Fruit fly (Drosophila melanogaster): Measurements from ENCODE around the gene CCT2.

Gene CCT2

dm6 chrX:9046986-9047385 is 42.3 kb upstream of the CCT2 start (continued):
- TF ChIP-seq CG11762 (GFP tag; optimal IDR thresholded peaks at IDR 0.05; ENCODE audit: insufficient read depth) (peak; percentile 48), Eip93F (GFP tag; optimal IDR thresholded peaks at IDR 0.05) (no peak), achi (GFP tag; optimal IDR thresholded peaks at IDR 0.05) (peak; percentile 58), CG9139 (GFP tag; optimal IDR thresholded peaks at IDR 0.05) (no peak), OdsH (GFP tag; optimal IDR thresholded peaks at IDR 0.05) (peak; percentile 55), Sox102F (GFP tag; optimal IDR thresholded peaks at IDR 0.05) (no peak), Hr39 (GFP tag; optimal IDR thresholded peaks at IDR 0.05) (peak; percentile 58), CG7368 (GFP tag; optimal IDR thresholded peaks at IDR 0.05) (peak; percentile 30), CG31627 (GFP tag; optimal IDR thresholded peaks at IDR 0.05) (peak; percentile 33), Hr4 (GFP tag; optimal IDR thresholded peaks at IDR 0.05) (peak; percentile 69), CG15336 (GFP tag; IDR thresholded peaks at IDR 0.05) (peak; percentile 87), CG3919 (GFP tag; optimal IDR thresholded peaks at IDR 0.05) (peak; percentile 73), vri (GFP tag; optimal IDR thresholded peaks at IDR 0.05) (no peak), Ets21C (GFP tag; optimal IDR thresholded peaks at IDR 0.05) (no peak), net (GFP tag; optimal IDR thresholded peaks at IDR 0.05) (peak; percentile 46), salr (GFP tag; optimal IDR thresholded peaks at IDR 0.05) (peak in 1 of 2 experiments; percentile 50), esn (GFP tag; optimal IDR thresholded peaks at IDR 0.05) (no peak), ss (GFP tag; optimal IDR thresholded peaks at IDR 0.05) (peak; percentile 16 to 47), Gug (GFP tag; IDR thresholded peaks at IDR 0.05) (peak; percentile 75), CG6792 (GFP tag; optimal IDR thresholded peaks at IDR 0.05) (peak; percentile 24), CG3032 (tag; optimal IDR thresholded peaks at IDR 0.05) (peak; percentile 57), pdm3 (GFP tag; optimal IDR thresholded peaks at IDR 0.05) (peak; percentile 73), CG11294 (GFP tag; IDR thresholded peaks at IDR 0.05) (peak; percentile 77), CG6163 (GFP tag; IDR thresholded peaks at IDR 0.05) (peak; percentile 90), CG16779 (tag; optimal IDR thresholded peaks at IDR 0.05) (no peak), topi (GFP tag; optimal IDR thresholded peaks at IDR 0.05) (peak; percentile 32), CG10631 (GFP tag; optimal IDR thresholded peaks at IDR 0.05) (peak; percentile 45), lz (GFP tag; optimal IDR thresholded peaks at IDR 0.05) (peak; percentile 5), dsx (GFP tag; optimal IDR thresholded peaks at IDR 0.05; ENCODE audit: poor library complexity, severe bottlenecking) (peak; percentile 50), spab (GFP tag; optimal IDR thresholded peaks at IDR 0.05) (no peak)

- TF ChIP-seq Sox14 (GFP tag; optimal IDR thresholded peaks at IDR 0.05) (peak; percentile 74), CG3032 (tag; optimal IDR thresholded peaks at IDR 0.05) (peak; percentile 92), CG8632 (GFP tag; optimal IDR thresholded peaks at IDR 0.05) (peak; percentile 81), dsx (GFP tag; optimal IDR thresholded peaks at IDR 0.05; ENCODE audit: poor library complexity, severe bottlenecking) (peak; percentile 87), CG11902 (GFP tag; optimal IDR thresholded peaks at IDR 0.05) (peak; percentile 17), CG15336 (GFP tag; IDR thresholded peaks at IDR 0.05) (peak; percentile 89), pdm3 (GFP tag; optimal IDR thresholded peaks at IDR 0.05) (peak; percentile 85), salr (GFP tag; optimal IDR thresholded peaks at IDR 0.05) (peak in 1 of 2 experiments; percentile 88), fd59A (GFP tag; optimal IDR thresholded peaks at IDR 0.05) (peak; percentile 81), OdsH (GFP tag; optimal IDR thresholded peaks at IDR 0.05) (peak; percentile 78), fkh (GFP tag; optimal IDR thresholded peaks at IDR 0.05) (no peak), CG4318 (GFP tag; optimal IDR thresholded peaks at IDR 0.05) (peak; percentile 74), svp (GFP tag) (peak; percentile 84), Sox15 (GFP tag; optimal IDR thresholded peaks at IDR 0.05) (peak; percentile 34), vri (GFP tag; optimal IDR thresholded peaks at IDR 0.05) (no peak), CG34406 (GFP tag; optimal IDR thresholded peaks at IDR 0.05) (peak; percentile 76), CG10631 (GFP tag; optimal IDR thresholded peaks at IDR 0.05) (peak; percentile 77), Blimp-1 (GFP tag; optimal IDR thresholded peaks at IDR 0.05) (no peak), achi (GFP tag; optimal IDR thresholded peaks at IDR 0.05) (peak; percentile 81), CG6276 (GFP tag; optimal IDR thresholded peaks at IDR 0.05) (peak; percentile 71), CG11762 (GFP tag; optimal IDR thresholded peaks at IDR 0.05; ENCODE audit: insufficient read depth) (peak; percentile 40), Sox102F (GFP tag; optimal IDR thresholded peaks at IDR 0.05) (peak; percentile 48), Met (GFP tag; optimal IDR thresholded peaks at IDR 0.05) (peak; percentile 52), topi (GFP tag; optimal IDR thresholded peaks at IDR 0.05) (peak; percentile 67), CG6163 (GFP tag; IDR thresholded peaks at IDR 0.05) (peak; percentile 75), net (GFP tag; optimal IDR thresholded peaks at IDR 0.05) (peak; percentile 75), fd85E (GFP tag; optimal IDR thresholded peaks at IDR 0.05) (peak; percentile 18), Eip78C (GFP tag) (peak; percentile 96), CG11294 (GFP tag; IDR thresholded peaks at IDR 0.05) (no peak), CG9139 (GFP tag; optimal IDR thresholded peaks at IDR 0.05) (peak; percentile 72), CG31627 (GFP tag; optimal IDR thresholded peaks at IDR 0.05) (peak; percentile 17), CG1621 (tag; optimal IDR thresholded peaks at IDR 0.05) (peak; percentile 60), Hr38 (GFP tag; optimal IDR thresholded peaks at IDR 0.05) (no peak), CG6792 (GFP tag; optimal IDR thresholded peaks at IDR 0.05) (peak; percentile 70)
Measured at dm6 chrX:9047725-9048384, 41.5 kb upstream of the CCT2 start.
